Worm (Caenorhabditis elegans): ENCODE data around the gene F56B3.6.

DNA sequence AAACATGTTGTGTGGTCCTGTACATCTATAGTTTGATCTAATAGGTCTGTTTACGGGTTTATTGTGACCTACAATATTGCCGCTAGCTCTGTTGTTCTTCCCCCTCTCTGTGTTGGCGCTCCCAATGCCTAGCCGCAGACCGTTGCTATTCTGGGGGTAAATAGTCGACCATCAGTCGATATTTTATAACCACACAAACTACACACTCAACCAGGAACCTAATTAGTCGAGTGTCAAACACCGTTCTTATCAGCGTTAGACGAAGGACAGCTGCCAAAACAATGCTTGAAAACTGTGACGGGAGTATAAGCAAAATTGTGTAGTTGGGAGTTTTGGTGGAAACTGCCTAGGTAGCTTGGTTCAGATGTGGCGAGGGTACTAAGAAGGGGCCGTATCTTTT, 5.5 kb upstream of the F56B3.6 start:
- TF ChIP-seq cebp-2 (GFP tag; IDR thresholded peaks at IDR 0.05) (no peak), ama-1 (optimal IDR thresholded peaks at IDR 0.05) (no peak), ama-1 (GFP tag; optimal IDR thresholded peaks at IDR 0.05) (no peak), lin-26 (GFP tag; IDR thresholded peaks at IDR 0.05) (no peak), tbp1 (GFP tag; optimal IDR thresholded peaks at IDR 0.05) (no peak), unc-130 (GFP tag; optimal IDR thresholded peaks at IDR 0.05) (no peak), B0261.1 (tag; optimal IDR thresholded peaks at IDR 0.05) (no peak), tbx-9 (tag; optimal IDR thresholded peaks at IDR 0.05; ENCODE audit: borderline replicate concordance) (no peak), ceh-91 (GFP tag; IDR thresholded peaks at IDR 0.05) (no peak), pha-4 (tag; optimal IDR thresholded peaks at IDR 0.05) (no peak), F57A8.1 (GFP tag; optimal IDR thresholded peaks at IDR 0.05) (no peak), ekl-4 (GFP tag; IDR thresholded peaks at IDR 0.05) (no peak), Y53F4B.3 (GFP tag; IDR thresholded peaks at IDR 0.05) (no peak)
